Worm (Caenorhabditis elegans) whole organism, midembryonic: Measurements from ENCODE around the gene F40H3.1.

ENCODE experiments used
- T22C8.4 ChIP-seq: fragments of 200-800 bp; sonication (Bioruptor generic); IDR thresholded peaks from 2 replicates; pipeline ENCODE4 v1.3.6; 2022; ENCODE audit warnings: missing genetic modification characterization, missing compliant biosample characterization
- flt-1 ChIP-seq: fragments of 200-800 bp; sonication (Bioruptor generic); IDR thresholded peaks from 2 replicates; pipeline ENCODE4 v1.3.6; 2022; ENCODE audit warnings: missing genetic modification characterization, missing compliant biosample characterization
- klf-2 ChIP-seq: fragments of 200-800 bp; sonication (Bioruptor generic); conservative IDR thresholded peaks from 2 replicates; pipeline ENCODE4 v1.3.6; 2022; ENCODE audit warnings: missing genetic modification reagents, missing genetic modification characterization, missing compliant biosample characterization
- ref-1 ChIP-seq: fragments of 200-800 bp; sonication (Bioruptor generic); conservative IDR thresholded peaks from 2 replicates; pipeline ENCODE4 v1.3.6; 2022; ENCODE audit warnings: missing genetic modification reagents, missing genetic modification characterization, missing compliant biosample characterization
- tab-1 ChIP-seq: fragments of 200-800 bp; sonication (Bioruptor generic); IDR thresholded peaks from 2 replicates; pipeline ENCODE4 v1.3.6; 2022; ENCODE audit warnings: missing genetic modification characterization, missing compliant biosample characterization

DNA sequence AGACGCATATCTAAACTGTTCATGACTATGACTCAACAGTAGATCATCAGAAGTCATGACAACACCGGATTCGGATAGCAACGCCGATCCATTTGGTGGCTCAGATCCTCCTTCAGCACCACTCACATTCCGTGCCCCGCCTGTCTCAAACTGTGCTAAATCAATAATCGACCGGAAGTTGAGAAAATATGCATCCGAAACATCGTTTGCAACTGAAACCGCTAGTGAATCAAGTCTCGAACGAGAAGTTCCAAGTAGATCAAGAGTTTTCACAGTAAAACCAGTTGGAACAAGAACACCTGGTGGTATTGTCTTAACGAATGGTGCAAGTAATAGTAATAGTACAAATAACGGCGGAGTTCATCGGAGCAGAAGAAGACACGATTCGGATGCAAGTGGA, 32.5 kb upstream of the F40H3.1 start:
- no peak for TF ChIP-seq T22C8.4 (GFP tag; lab: Robert Waterston, UW)
- no peak for TF ChIP-seq tab-1
- TF ChIP-seq klf-2 (GFP tag; lab: Robert Waterston, UW): no peak
- TF ChIP-seq flt-1: no peak
- TF ChIP-seq ref-1 (GFP tag; lab: Robert Waterston, UW): no peak
